Fruit fly (Drosophila melanogaster): ENCODE data around the gene CG7131.

CG7131 gene

dm6 chr3R:18242089-18242955 is 46.3 kb downstream of the CG7131 start, which contains the start of the genes CG7156 and 14-3-3epsilon (continued):
- no peak for TF ChIP-seq z (GFP tag; IDR thresholded peaks at IDR 0.05)
- TF ChIP-seq Bgb (GFP tag; IDR thresholded peaks at IDR 0.05; ENCODE audit: partially characterized antibody): 0 out of 2 replicates have a peak, but pooled peaks have one; percentile 51
- peak; percentile 61 for TF ChIP-seq Dref (GFP tag; IDR thresholded peaks at IDR 0.05)
- peak; percentile 41 for TF ChIP-seq fd3F (GFP tag; optimal IDR thresholded peaks at IDR 0.05)
- TF ChIP-seq chif (GFP tag; optimal IDR thresholded peaks at IDR 0.05): peak in 1 of 2 experiments; percentile 30
- no peak for TF ChIP-seq repo (GFP tag; optimal IDR thresholded peaks at IDR 0.05)
- peak; percentile 4 for TF ChIP-seq pum (GFP tag; optimal IDR thresholded peaks at IDR 0.05)
- TF ChIP-seq CG4360 (GFP tag; IDR thresholded peaks at IDR 0.05): 0 out of 2 replicates have a peak, but pooled peaks have one; percentile 24
- peak; percentile 46 for TF ChIP-seq Hmr (GFP tag; optimal IDR thresholded peaks at IDR 0.05)
- TF ChIP-seq pho (GFP tag; optimal IDR thresholded peaks at IDR 0.05): peak; percentile 13
- TF ChIP-seq zfh2 (GFP tag; optimal IDR thresholded peaks at IDR 0.05): peak; percentile 11
- TF ChIP-seq CG9817 (tag; optimal IDR thresholded peaks at IDR 0.05): no peak
- no peak for TF ChIP-seq cas (GFP tag; IDR thresholded peaks at IDR 0.05)
- no peak for TF ChIP-seq shn (GFP tag; optimal IDR thresholded peaks at IDR 0.05)
- peak in 1 of 3 experiments; percentile 63 for TF ChIP-seq Stat92E (GFP tag; optimal IDR thresholded peaks at IDR 0.05)
- peak; percentile 76 for TF ChIP-seq nmo (GFP tag; optimal IDR thresholded peaks at IDR 0.05)
- TF ChIP-seq Atf-2 (GFP tag; optimal IDR thresholded peaks at IDR 0.05): no peak
- TF ChIP-seq ro (GFP tag; IDR thresholded peaks at IDR 0.05): no peak
- TF ChIP-seq CG18011 (GFP tag; optimal IDR thresholded peaks at IDR 0.05): peak; percentile 45
- TF ChIP-seq Ptx1 (GFP tag; IDR thresholded peaks at IDR 0.05): peak; percentile 52
- no peak for TF ChIP-seq CG17802 (tag; optimal IDR thresholded peaks at IDR 0.05)
- peak; percentile 75 for TF ChIP-seq CG10267 (tag; optimal IDR thresholded peaks at IDR 0.05)
- peak; percentile 14 for TF ChIP-seq CG3838 (GFP tag; optimal IDR thresholded peaks at IDR 0.05)
- TF ChIP-seq CG16815 (GFP tag; optimal IDR thresholded peaks at IDR 0.05): peak; percentile 9
- peak; percentile 35 for TF ChIP-seq row (GFP tag; IDR thresholded peaks at IDR 0.05)
- TF ChIP-seq CG7372 (GFP tag; IDR thresholded peaks at IDR 0.05): no peak
- peak; percentile 72 for TF ChIP-seq Sry-δ (GFP tag; optimal IDR thresholded peaks at IDR 0.05)
- peak; percentile 33; the same call in 1 of the 2 replicates for TF ChIP-seq CG6689 (GFP tag; IDR thresholded peaks at IDR 0.05)
- TF ChIP-seq CG32532 (GFP tag; IDR thresholded peaks at IDR 0.05): peak; percentile 57; the same call in 1 of the 2 replicates
- TF ChIP-seq sim (GFP tag; IDR thresholded peaks at IDR 0.05): 0 out of 2 replicates have a peak, but pooled peaks have one; percentile 23
- peak; percentile 18 for TF ChIP-seq CG1603 (tag; optimal IDR thresholded peaks at IDR 0.05)
- peak; percentile 66 for TF ChIP-seq CoRest (tag; optimal IDR thresholded peaks at IDR 0.05)
- TF ChIP-seq tll (GFP tag; optimal IDR thresholded peaks at IDR 0.05): peak; percentile 1 to 80
- TF ChIP-seq CG1602 (GFP tag; optimal IDR thresholded peaks at IDR 0.05): peak; percentile 30
- TF ChIP-seq CG2120 (GFP tag; optimal IDR thresholded peaks at IDR 0.05): peak; percentile 46
- TF ChIP-seq nerfin-2 (GFP tag; IDR thresholded peaks at IDR 0.05; ENCODE audit: partially characterized antibody): no peak
- peak; percentile 18 for TF ChIP-seq HmgZ (tag; optimal IDR thresholded peaks at IDR 0.05)
- peak; percentile 49 for TF ChIP-seq Chrac-16 (GFP tag; optimal IDR thresholded peaks at IDR 0.05)
- peak; percentile 37 for TF ChIP-seq CG18764 (GFP tag; optimal IDR thresholded peaks at IDR 0.05)
- peak; percentile 37 for TF ChIP-seq gsb-n (tag; optimal IDR thresholded peaks at IDR 0.05)
- peak; percentile 29 for TF ChIP-seq CG18619 (GFP tag; optimal IDR thresholded peaks at IDR 0.05)
- TF ChIP-seq nom (GFP tag; optimal IDR thresholded peaks at IDR 0.05): peak; percentile 41
- TF ChIP-seq crp (GFP tag; optimal IDR thresholded peaks at IDR 0.05): peak in 1 of 2 experiments; percentile 4
- TF ChIP-seq phol (tag; optimal IDR thresholded peaks at IDR 0.05): peak; percentile 82
- peak; percentile 57 for TF ChIP-seq CG12155 (GFP tag; optimal IDR thresholded peaks at IDR 0.05)
- TF ChIP-seq CG31365 (tag; optimal IDR thresholded peaks at IDR 0.05): no peak
- no peak for TF ChIP-seq fd64A (GFP tag; optimal IDR thresholded peaks at IDR 0.05)

All from whole organism, embryonic.